Worm (Caenorhabditis elegans) whole organism, L2 larva: Measurements from ENCODE around the gene uev-2.

Experiments used
- C34F6.9 ChIP-seq: fragments of 150-350 bp; optimal IDR thresholded peaks from 2 replicates; lab custom pipeline; 2014; ENCODE audit warnings: missing biosample characterization, missing genetic modification characterization
- F13H6.1 ChIP-seq: sonication (generic microtip); optimal IDR thresholded peaks from 2 replicates; lab custom pipeline; 2016; ENCODE audit warnings: missing genetic modification characterization, missing compliant biosample characterization
- Y55F3AM.14 ChIP-seq: fragments of 200-800 bp; sonication (Bioruptor generic); optimal IDR thresholded peaks from 2 replicates; lab custom pipeline; 2018; ENCODE audit warnings: mild to moderate bottlenecking, missing genetic modification characterization, missing compliant biosample characterization
- aly-2 ChIP-seq: fragments of 150-350 bp; optimal IDR thresholded peaks from 2 replicates; lab custom pipeline; 2014; ENCODE audit warnings: missing biosample characterization, missing genetic modification characterization
- ama-1 ChIP-seq: fragments of 150-350 bp; optimal IDR thresholded peaks from 2 replicates; lab custom pipeline; 2018; ENCODE audit warnings: inconsistent platforms
- blmp-1 ChIP-seq: sonication (generic microtip); optimal IDR thresholded peaks from 2 replicates; lab custom pipeline; 2017; ENCODE audit warnings: missing genetic modification characterization, mild to moderate bottlenecking, missing compliant biosample characterization, antibody characterized with exemption, moderate library complexity; ENCODE audit not compliant: insufficient read depth
- ceh-16 ChIP-seq: fragments of 150-350 bp; optimal IDR thresholded peaks from 2 replicates; lab custom pipeline; 2014; ENCODE audit warnings: missing biosample characterization, missing genetic modification characterization
- ceh-82 ChIP-seq: fragments of 150-350 bp; optimal IDR thresholded peaks from 2 replicates; lab custom pipeline; 2014; ENCODE audit warnings: missing biosample characterization, missing genetic modification characterization
- crh-2 ChIP-seq: sonication (generic microtip); optimal IDR thresholded peaks from 2 replicates; lab custom pipeline; 2017; ENCODE audit warnings: missing biosample characterization, missing genetic modification characterization
- dmd-4 ChIP-seq: sonication (generic microtip); optimal IDR thresholded peaks from 2 replicates; lab custom pipeline; 2017; ENCODE audit warnings: missing biosample characterization, missing genetic modification characterization
- egl-27 ChIP-seq: sonication (generic microtip); optimal IDR thresholded peaks from 3 replicates; lab custom pipeline; 2017; ENCODE audit warnings: missing biosample characterization, missing genetic modification reagents, missing genetic modification characterization
- elt-1 ChIP-seq: fragments of 150-350 bp; optimal IDR thresholded peaks from 2 replicates; lab custom pipeline; 2014; ENCODE audit warnings: missing biosample characterization, missing genetic modification characterization
- fos-1 ChIP-seq: fragments of 150-350 bp; optimal IDR thresholded peaks from 2 replicates; lab custom pipeline; 2014; ENCODE audit warnings: missing biosample characterization, missing genetic modification characterization
- gmeb-1 ChIP-seq: fragments of 150-350 bp; optimal IDR thresholded peaks from 2 replicates; lab custom pipeline; 2014; ENCODE audit warnings: missing biosample characterization, missing genetic modification characterization
- lin-11 ChIP-seq: fragments of 150-350 bp; sonication (generic microtip); optimal IDR thresholded peaks from 2 replicates; lab custom pipeline; 2014; ENCODE audit warnings: missing biosample characterization, missing genetic modification characterization, inconsistent platforms, mixed read lengths
- lin-13 ChIP-seq: fragments of 150-350 bp; optimal IDR thresholded peaks from 2 replicates; lab custom pipeline; 2014; ENCODE audit warnings: missing biosample characterization, missing genetic modification reagents, missing genetic modification characterization
- lin-39 ChIP-seq: fragments of 150-350 bp; optimal IDR thresholded peaks from 2 replicates; lab custom pipeline; 2014; ENCODE audit warnings: missing biosample characterization, missing genetic modification reagents, missing genetic modification characterization
- lsy-2 ChIP-seq, 2 experiments: fragments of 150-350 bp in 1 of 2; sonication (generic microtip) in 1 of 2; optimal IDR thresholded peaks; 2 replicates each; lab custom pipeline; 2014 to 2017; ENCODE audit warnings: missing biosample characterization in 2 of 2, missing genetic modification characterization in 2 of 2
- mdl-1 ChIP-seq, 2 experiments: fragments of 150-350 bp in 1 of 2; sonication (generic microtip) in 1 of 2; optimal IDR thresholded peaks; 2 replicates each; lab custom pipeline; 2017; ENCODE audit warnings: missing biosample characterization in 2 of 2, missing genetic modification characterization in 2 of 2
- nhr-10 ChIP-seq: sonication (generic microtip); optimal IDR thresholded peaks from 2 replicates; lab custom pipeline; 2017; ENCODE audit warnings: missing biosample characterization, missing genetic modification characterization
- nhr-12 ChIP-seq: fragments of 150-350 bp; optimal IDR thresholded peaks from 2 replicates; lab custom pipeline; 2014; ENCODE audit warnings: missing biosample characterization, missing genetic modification characterization
- nhr-129 ChIP-seq: fragments of 150-350 bp; optimal IDR thresholded peaks from 2 replicates; lab custom pipeline; 2014; ENCODE audit warnings: missing biosample characterization, missing genetic modification characterization
- nhr-21 ChIP-seq: fragments of 150-350 bp; optimal IDR thresholded peaks from 2 replicates; lab custom pipeline; 2014; ENCODE audit warnings: missing biosample characterization, missing genetic modification characterization
- nhr-25 ChIP-seq: fragments of 150-350 bp; sonication (generic microtip); optimal IDR thresholded peaks from 3 replicates; lab custom pipeline; 2014; ENCODE audit warnings: missing biosample characterization, missing genetic modification characterization
- peb-1 ChIP-seq: fragments of 150-350 bp; optimal IDR thresholded peaks from 2 replicates; lab custom pipeline; 2014; ENCODE audit warnings: missing biosample characterization, missing genetic modification characterization
- sem-4 ChIP-seq: fragments of 150-350 bp; optimal IDR thresholded peaks from 2 replicates; lab custom pipeline; 2014; ENCODE audit warnings: missing biosample characterization, missing genetic modification reagents, missing genetic modification characterization
- sma-3 ChIP-seq: sonication (generic microtip); optimal IDR thresholded peaks from 2 replicates; lab custom pipeline; 2016; ENCODE audit warnings: missing genetic modification reagents, missing genetic modification characterization, missing compliant biosample characterization
- sma-9 ChIP-seq, 2 experiments: fragments of 150-350 bp in 1 of 2; sonication (generic microtip) in 1 of 2; optimal IDR thresholded peaks; 2 replicates each; lab custom pipeline; 2014 to 2016; ENCODE audit warnings: missing genetic modification characterization in 2 of 2, mild to moderate bottlenecking in 1 of 2, missing biosample characterization in 1 of 2, missing compliant biosample characterization in 1 of 2, missing genetic modification reagents in 1 of 2, moderate library complexity in 1 of 2
- snpc-4 ChIP-seq: fragments of 150-350 bp; optimal IDR thresholded peaks from 2 replicates; lab custom pipeline; 2014; ENCODE audit warnings: missing biosample characterization, missing genetic modification characterization
- zag-1 ChIP-seq: fragments of 150-350 bp; optimal IDR thresholded peaks from 2 replicates; lab custom pipeline; 2014; ENCODE audit warnings: missing biosample characterization, missing genetic modification characterization
- ztf-1 ChIP-seq: fragments of 200-800 bp; sonication (Bioruptor generic); conservative IDR thresholded peaks from 2 replicates; pipeline ENCODE4 v1.3.6; 2022; ENCODE audit warnings: missing genetic modification characterization, missing compliant biosample characterization
- ztf-11 ChIP-seq: sonication (generic microtip); optimal IDR thresholded peaks from 2 replicates; lab custom pipeline; 2017; ENCODE audit warnings: missing biosample characterization, missing genetic modification characterization
- ztf-4 ChIP-seq: fragments of 150-350 bp; optimal IDR thresholded peaks from 2 replicates; lab custom pipeline; 2014; ENCODE audit warnings: missing biosample characterization, missing genetic modification characterization

The uev-2 gene

DNA sequence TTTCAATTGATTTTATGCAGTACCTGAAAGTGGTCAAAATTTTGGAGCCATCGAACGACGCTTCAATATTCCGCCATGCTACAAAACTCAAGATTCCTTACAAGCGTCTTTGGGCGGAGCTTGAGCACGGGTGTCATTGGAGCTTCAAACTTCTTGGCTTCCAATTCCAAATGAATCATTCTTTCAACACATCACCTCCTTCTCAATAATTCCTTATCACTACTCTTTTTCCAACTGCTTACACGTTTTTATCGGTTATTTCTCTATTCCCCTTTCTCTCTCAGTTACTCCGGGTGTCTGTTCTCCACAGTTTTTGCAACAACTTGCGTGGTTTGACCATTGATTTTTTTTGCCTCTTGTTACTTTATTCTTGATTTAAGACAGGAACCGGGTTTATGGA lies 36.2 kb upstream of the uev-2 start, which contains the start of gene F09F7.5:
Gene F09F7.5, plus strand, starts transcription at position 258 of the 400 bp plus-strand sequence.
- TF ChIP-seq nhr-12, result no peak
- TF ChIP-seq crh-2, result peak; percentile 27
- no peak for TF ChIP-seq ztf-4 (tag; lab: Kevin White, UChicago)
- TF ChIP-seq gmeb-1 (tag; lab: Kevin White, UChicago), result no peak
- TF ChIP-seq fos-1 (tag; lab: Kevin White, UChicago), result peak; percentile 87
- TF ChIP-seq lsy-2 (tag; optimal IDR thresholded peaks at IDR 0.05; lab: Kevin White, UChicago), result no peak

- TF ChIP-seq nhr-25 (tag; lab: Kevin White, UChicago) (peak; percentile 44), sma-3 (peak; percentile 6), blmp-1 (tag; lab: Kevin White, UChicago) (peak; percentile 31), lin-39 (tag; lab: Kevin White, UChicago) (no peak), nhr-129 (tag; lab: Kevin White, UChicago) (peak; percentile 38), nhr-21 (tag; lab: Kevin White, UChicago) (peak; percentile 34), lin-11 (tag; lab: Kevin White, UChicago) (no peak), fos-1 (tag; lab: Kevin White, UChicago) (peak; percentile 29), sma-9 (GFP tag; optimal IDR thresholded peaks at IDR 0.05; lab: Kevin White, UChicago) (peak; percentile 24), sma-9 (tag; optimal IDR thresholded peaks at IDR 0.05; lab: Kevin White, UChicago) (no peak)
Observed at ce11 chrIII:5550193-5550592, 32.7 kb upstream of the uev-2 start.

ce11 chrIII:5550844-5551243 lies 32.1 kb upstream of the uev-2 start:
- TF ChIP-seq snpc-4, result no peak
- no peak for TF ChIP-seq sem-4 (tag; lab: Kevin White, UChicago)
- no peak for TF ChIP-seq ztf-1
- TF ChIP-seq aly-2, result no peak
- peak; percentile 24 for TF ChIP-seq sma-3
- peak; percentile 26 for TF ChIP-seq nhr-129 (tag; lab: Kevin White, UChicago)
- no peak for TF ChIP-seq ceh-16
- TF ChIP-seq lin-13 (GFP tag; lab: Kevin White, UChicago), result peak; percentile 31
- TF ChIP-seq lsy-2 (tag; optimal IDR thresholded peaks at IDR 0.05; lab: Kevin White, UChicago), result peak in 1 of 2 experiments; percentile 19
- peak; percentile 8 for TF ChIP-seq crh-2
- TF ChIP-seq Y55F3AM.14 (GFP tag; lab: Kevin White, UChicago), result no peak
- TF ChIP-seq ama-1, result peak; percentile 79
- TF ChIP-seq lin-11 (tag; lab: Kevin White, UChicago), result no peak
- peak; percentile 46 for TF ChIP-seq ztf-4 (tag; lab: Kevin White, UChicago)
- TF ChIP-seq ztf-11 (tag; lab: Kevin White, UChicago), result no peak

DNA sequence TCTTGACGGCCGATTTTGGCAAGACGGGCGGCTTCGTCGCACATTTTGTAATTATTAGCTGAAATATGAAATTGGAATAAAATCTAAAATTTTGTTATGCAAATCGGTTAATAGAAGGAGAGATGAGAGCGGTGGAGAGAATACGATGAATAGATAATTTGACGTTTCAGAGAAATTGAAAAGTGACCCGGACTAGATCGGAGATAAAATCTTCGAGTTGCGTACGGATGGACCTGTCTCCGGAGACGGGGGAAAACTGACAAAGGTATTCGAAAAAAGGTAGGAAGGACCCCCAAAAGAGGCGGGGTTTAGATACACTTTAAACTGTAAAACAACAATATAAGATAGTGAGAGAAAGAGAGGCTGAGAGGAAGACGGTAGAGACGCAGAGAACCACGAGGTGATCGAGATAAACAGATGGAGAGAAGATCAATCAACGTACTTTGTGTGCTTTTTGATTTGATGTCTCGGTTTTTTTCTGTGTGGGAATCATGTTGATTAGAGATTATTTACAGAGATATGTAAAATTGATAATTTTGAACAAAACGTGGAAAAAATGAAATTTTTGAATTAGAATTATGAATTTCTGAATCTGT lies 30.8 kb upstream of the uev-2 start, which contains the start of gene F09F7.6:
Gene F09F7.6, minus strand, starts transcription at position 64 of the 596 bp plus-strand sequence.
- TF ChIP-seq egl-27 (tag; lab: Kevin White, UChicago) (no peak), nhr-129 (tag; lab: Kevin White, UChicago) (peak; percentile 91), mdl-1 (tag; optimal IDR thresholded peaks at IDR 0.05; lab: Kevin White, UChicago) (peak; percentile 65 to 68), lsy-2 (tag; optimal IDR thresholded peaks at IDR 0.05; lab: Kevin White, UChicago) (peak in 1 of 2 experiments; percentile 74), ztf-4 (tag; lab: Kevin White, UChicago) (peak; percentile 46), zag-1 (tag; lab: Kevin White, UChicago) (no peak), elt-1 (tag; lab: Kevin White, UChicago) (peak; percentile 40), F13H6.1 (tag; lab: Kevin White, UChicago) (peak; percentile 75), ceh-82 (tag; lab: Kevin White, UChicago) (no peak), nhr-25 (tag; lab: Kevin White, UChicago) (peak; percentile 79), fos-1 (tag; lab: Kevin White, UChicago) (peak; percentile 51), ama-1 (peak; percentile 15), blmp-1 (tag; lab: Kevin White, UChicago) (peak; percentile 48), lin-11 (tag; lab: Kevin White, UChicago) (no peak), sma-9 (GFP tag; optimal IDR thresholded peaks at IDR 0.05; lab: Kevin White, UChicago) (peak; percentile 95), sma-9 (tag; optimal IDR thresholded peaks at IDR 0.05; lab: Kevin White, UChicago) (peak; percentile 36), lin-39 (tag; lab: Kevin White, UChicago) (no peak), gmeb-1 (tag; lab: Kevin White, UChicago) (peak; percentile 60), sma-3 (peak; percentile 82), crh-2 (peak; percentile 78), nhr-21 (tag; lab: Kevin White, UChicago) (peak; percentile 74), C34F6.9 (tag; lab: Kevin White, UChicago) (peak; percentile 65)

DNA sequence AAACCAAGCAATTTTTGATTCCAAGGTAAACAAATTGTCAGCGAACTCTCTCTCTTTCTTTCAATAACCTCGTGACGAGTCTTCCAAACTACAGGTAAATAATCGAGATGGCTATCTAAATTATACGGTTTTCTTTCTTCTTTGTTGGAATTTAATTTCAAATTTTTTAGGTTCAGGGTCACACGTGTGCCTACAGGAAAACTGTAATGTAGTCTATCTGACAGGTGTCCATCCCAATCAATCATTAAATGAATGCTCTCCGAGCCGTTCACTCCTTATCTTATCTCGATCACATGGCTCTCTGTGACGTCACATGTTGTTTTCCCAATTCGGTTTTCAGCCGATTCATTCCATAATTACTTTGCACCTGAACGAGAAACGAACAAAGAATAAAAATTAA lies 29.8 kb upstream of the uev-2 start:
- no peak for TF ChIP-seq peb-1
- TF ChIP-seq C34F6.9 (tag; lab: Kevin White, UChicago), result peak; percentile 16
- peak; percentile 46 for TF ChIP-seq ama-1
- TF ChIP-seq dmd-4 (tag; lab: Kevin White, UChicago), result no peak
- peak; percentile 36 for TF ChIP-seq crh-2
- peak; percentile 62 for TF ChIP-seq nhr-25 (tag; lab: Kevin White, UChicago)
- no peak for TF ChIP-seq nhr-10
